Worm (Caenorhabditis elegans) whole organism, L1 larva: ENCODE data around the gene M163.1.
"Not testable (repeated sequence)": the region's sequence is repeated elsewhere in the genome, so short reads cannot be mapped to it uniquely, and the experiment has no call there.

Source experiments
- C04F5.9 ChIP-seq: sonication (generic microtip); optimal IDR thresholded peaks from 2 replicates; lab custom pipeline; 2016; ENCODE audit warnings: missing genetic modification characterization, missing compliant biosample characterization
- C16A3.4 ChIP-seq: fragments of 150-350 bp; optimal IDR thresholded peaks from 2 replicates; lab custom pipeline; 2014; ENCODE audit warnings: missing biosample characterization, missing genetic modification characterization
- alr-1 ChIP-seq: fragments of 200-800 bp; sonication (Bioruptor generic); optimal IDR thresholded peaks from 2 replicates; lab custom pipeline; 2018; ENCODE audit warnings: borderline replicate concordance, mild to moderate bottlenecking, missing genetic modification characterization, missing compliant biosample characterization
- aly-2 ChIP-seq: fragments of 150-350 bp; optimal IDR thresholded peaks from 2 replicates; lab custom pipeline; 2014; ENCODE audit warnings: missing biosample characterization, missing genetic modification characterization
- ama-1 ChIP-seq: fragments of 150-350 bp; optimal IDR thresholded peaks from 2 replicates; lab custom pipeline; 2014
- blmp-1 ChIP-seq: fragments of 150-350 bp; optimal IDR thresholded peaks from 2 replicates; lab custom pipeline; 2014; ENCODE audit warnings: missing biosample characterization, missing genetic modification characterization
- ceh-63 ChIP-seq: fragments of 200-800 bp; sonication (Bioruptor generic); optimal IDR thresholded peaks from 2 replicates; lab custom pipeline; 2018; ENCODE audit warnings: mild to moderate bottlenecking, missing genetic modification characterization, missing compliant biosample characterization
- ceh-82 ChIP-seq, 3 experiments: fragments of 150-350 bp in 1 of 3; sonication (generic microtip) in 2 of 3; optimal IDR thresholded peaks; 2 replicates each; lab custom pipeline; 2014 to 2017; ENCODE audit warnings: missing biosample characterization in 3 of 3, missing genetic modification characterization in 3 of 3
- ceh-88 ChIP-seq: fragments of 200-800 bp; sonication (Bioruptor generic); IDR thresholded peaks from 2 replicates; pipeline ENCODE4 v1.3.6; 2022; ENCODE audit warnings: missing genetic modification characterization, missing compliant biosample characterization
- ceh-90 ChIP-seq: sonication (generic microtip); optimal IDR thresholded peaks from 2 replicates; lab custom pipeline; 2016; ENCODE audit warnings: missing genetic modification characterization, missing compliant biosample characterization
- ces-1 ChIP-seq: fragments of 150-350 bp; optimal IDR thresholded peaks from 2 replicates; lab custom pipeline; 2014; ENCODE audit warnings: missing biosample characterization, missing genetic modification reagents, missing genetic modification characterization
- dsc-1 ChIP-seq: sonication (generic microtip); optimal IDR thresholded peaks from 2 replicates; lab custom pipeline; 2016; ENCODE audit warnings: mild to moderate bottlenecking, missing genetic modification characterization, missing compliant biosample characterization
- efl-1 ChIP-seq, 4 experiments: fragments of 150-350 bp; optimal IDR thresholded peaks in 3 of 4; peaks in 1 of 4; 1 replicate in 1 of 4; 2 replicates in 3 of 4; lab custom pipeline; 2014; ENCODE audit warnings: missing biosample characterization in 2 of 4, missing genetic modification characterization in 2 of 4, missing genetic modification reagents in 2 of 4
- egl-13 ChIP-seq: sonication (generic microtip); optimal IDR thresholded peaks from 2 replicates; lab custom pipeline; 2016; ENCODE audit warnings: missing genotype, missing genetic modification reagents, missing genetic modification characterization, missing compliant biosample characterization
- egl-27 ChIP-seq, 2 experiments: fragments of 150-350 bp in 1 of 2; sonication (generic microtip); optimal IDR thresholded peaks; 3 replicates each; lab custom pipeline; 2017 to 2018; ENCODE audit warnings: missing biosample characterization in 2 of 2, missing genetic modification characterization in 2 of 2, missing genetic modification reagents in 2 of 2
- elt-2 ChIP-seq: sonication (generic microtip); optimal IDR thresholded peaks from 2 replicates; lab custom pipeline; 2016; ENCODE audit warnings: missing genetic modification characterization, mild to moderate bottlenecking, inconsistent platforms, missing compliant biosample characterization, missing genetic modification reagents
- fos-1 ChIP-seq: fragments of 150-350 bp; optimal IDR thresholded peaks from 2 replicates; lab custom pipeline; 2014; ENCODE audit warnings: missing biosample characterization, missing genetic modification characterization
- grh-1 ChIP-seq: fragments of 200-800 bp; sonication (Bioruptor generic); IDR thresholded peaks from 2 replicates; pipeline ENCODE4 v1.3.6; 2022; ENCODE audit warnings: missing genetic modification reagents, missing genetic modification characterization, missing compliant biosample characterization
- hlh-4 ChIP-seq: sonication (generic microtip); optimal IDR thresholded peaks from 2 replicates; lab custom pipeline; 2016; ENCODE audit warnings: mild to moderate bottlenecking, missing genetic modification characterization, missing compliant biosample characterization
- hpl-2 ChIP-seq: fragments of 150-350 bp; optimal IDR thresholded peaks from 2 replicates; lab custom pipeline; 2014; ENCODE audit warnings: missing biosample characterization, missing genetic modification reagents, missing genetic modification characterization
- irx-1 ChIP-seq: sonication (generic microtip); optimal IDR thresholded peaks from 2 replicates; lab custom pipeline; 2016; ENCODE audit warnings: missing genetic modification characterization, missing compliant biosample characterization
- lin-13 ChIP-seq: fragments of 150-350 bp; optimal IDR thresholded peaks from 2 replicates; lab custom pipeline; 2014; ENCODE audit warnings: missing biosample characterization, missing genetic modification reagents, missing genetic modification characterization
- lin-15B ChIP-seq: fragments of 150-350 bp; sonication (generic microtip); optimal IDR thresholded peaks from 3 replicates; lab custom pipeline; 2014; ENCODE audit warnings: missing biosample characterization, missing genetic modification characterization
- lir-3 ChIP-seq: sonication (generic microtip); optimal IDR thresholded peaks from 2 replicates; lab custom pipeline; 2016; ENCODE audit warnings: mild to moderate bottlenecking, missing genetic modification characterization, moderate library complexity, missing compliant biosample characterization; ENCODE audit not compliant: poor library complexity
- lsy-2 ChIP-seq, 2 experiments: fragments of 150-350 bp; optimal IDR thresholded peaks; 2 replicates each; lab custom pipeline; 2014; ENCODE audit warnings: missing biosample characterization in 2 of 2, missing genetic modification characterization in 2 of 2
- nhr-11 ChIP-seq: fragments of 150-350 bp; optimal IDR thresholded peaks from 2 replicates; lab custom pipeline; 2014; ENCODE audit warnings: missing biosample characterization, missing genetic modification characterization
- nhr-20 ChIP-seq: sonication (generic microtip); optimal IDR thresholded peaks from 2 replicates; lab custom pipeline; 2016; ENCODE audit warnings: mild to moderate bottlenecking, missing genetic modification characterization, missing compliant biosample characterization
- nhr-47 ChIP-seq: sonication (generic microtip); optimal IDR thresholded peaks from 2 replicates; lab custom pipeline; 2016; ENCODE audit warnings: mild to moderate bottlenecking, missing genetic modification characterization, moderate library complexity, missing compliant biosample characterization
- nhr-77 ChIP-seq: fragments of 150-350 bp; optimal IDR thresholded peaks from 2 replicates; lab custom pipeline; 2014; ENCODE audit warnings: missing biosample characterization, missing genetic modification characterization
- nhr-84 ChIP-seq: sonication (generic microtip); optimal IDR thresholded peaks from 2 replicates; lab custom pipeline; 2017; ENCODE audit warnings: missing biosample characterization, missing genetic modification characterization
- nhr-90 ChIP-seq: sonication (generic microtip); optimal IDR thresholded peaks from 2 replicates; lab custom pipeline; 2016; ENCODE audit warnings: mild to moderate bottlenecking, missing genetic modification characterization, missing compliant biosample characterization; ENCODE audit not compliant: poor library complexity
- rnt-1 ChIP-seq: sonication (generic microtip); optimal IDR thresholded peaks from 2 replicates; lab custom pipeline; 2016; ENCODE audit warnings: mild to moderate bottlenecking, missing genetic modification characterization, moderate library complexity, missing compliant biosample characterization
- skn-1 ChIP-seq: fragments of 150-350 bp; optimal IDR thresholded peaks from 2 replicates; lab custom pipeline; 2014; ENCODE audit warnings: missing biosample characterization, missing genetic modification characterization
- snpc-4 ChIP-seq: fragments of 150-350 bp; optimal IDR thresholded peaks from 2 replicates; lab custom pipeline; 2014; ENCODE audit warnings: missing biosample characterization, missing genetic modification characterization
- snu-23 ChIP-seq: sonication (generic microtip); optimal IDR thresholded peaks from 2 replicates; lab custom pipeline; 2016; ENCODE audit warnings: missing genetic modification characterization, missing compliant biosample characterization
- swsn-7 ChIP-seq: sonication (generic microtip); optimal IDR thresholded peaks from 2 replicates; lab custom pipeline; 2016; ENCODE audit warnings: missing genetic modification characterization, missing compliant biosample characterization
- tbx-2 ChIP-seq: sonication (generic microtip); optimal IDR thresholded peaks from 2 replicates; lab custom pipeline; 2016; ENCODE audit warnings: missing genetic modification characterization, missing compliant biosample characterization
- tlp-1 ChIP-seq: fragments of 150-350 bp; optimal IDR thresholded peaks from 2 replicates; lab custom pipeline; 2014; ENCODE audit warnings: missing biosample characterization, missing genetic modification characterization
- unc-62 ChIP-seq: fragments of 150-350 bp; optimal IDR thresholded peaks from 2 replicates; lab custom pipeline; 2014; ENCODE audit warnings: missing biosample characterization, missing genetic modification reagents, missing genetic modification characterization
- unc-86 ChIP-seq: sonication (generic microtip); optimal IDR thresholded peaks from 2 replicates; lab custom pipeline; 2016; ENCODE audit warnings: missing genetic modification characterization, missing compliant biosample characterization
- unc-98 ChIP-seq: fragments of 200-800 bp; sonication (Bioruptor generic); IDR thresholded peaks from 2 replicates; pipeline ENCODE4 v1.3.6; 2022; ENCODE audit warnings: missing genetic modification characterization, missing compliant biosample characterization
- zip-4 ChIP-seq: fragments of 200-800 bp; sonication (Bioruptor generic); optimal IDR thresholded peaks from 2 replicates; lab custom pipeline; 2018; ENCODE audit warnings: mild to moderate bottlenecking, missing genetic modification characterization, moderate library complexity, missing compliant biosample characterization
- ztf-11 ChIP-seq, 2 experiments: sonication (generic microtip); optimal IDR thresholded peaks; 2 replicates each; lab custom pipeline; 2016 to 2017; ENCODE audit warnings: missing genetic modification characterization in 2 of 2, missing biosample characterization in 1 of 2, missing compliant biosample characterization in 1 of 2

M163.1 gene

ce11 chrX:14530107-14530506, 26.5 kb upstream of the M163.1 start, which contains the start of gene nspc-20:
Gene nspc-20, minus strand, starts transcription at chrX:14530207.
- no peak for TF ChIP-seq efl-1 (optimal IDR thresholded peaks at IDR 0.05; lab: Kevin White, UChicago)
- TF ChIP-seq efl-1 (GFP tag; optimal IDR thresholded peaks at IDR 0.05 in 1 of 2; lab: Kevin White, UChicago) = no peak
- TF ChIP-seq egl-27 (tag; optimal IDR thresholded peaks at IDR 0.05; lab: Kevin White, UChicago) = no peak

- not testable (repeated sequence) for TF ChIP-seq skn-1; rnt-1; irx-1 (tag; lab: Kevin White, UChicago)
Measured at ce11 chrX:14528399-14528798, 24.8 kb upstream of the M163.1 start, which contains the start of gene nspc-19. Gene nspc-19, plus strand, starts transcription at chrX:14528699.

- TF ChIP-seq efl-1 (optimal IDR thresholded peaks at IDR 0.05; lab: Kevin White, UChicago) (no peak), efl-1 (GFP tag; optimal IDR thresholded peaks at IDR 0.05 in 1 of 2; lab: Kevin White, UChicago) (peak in 1 of 2 experiments; percentile 1), tbx-2 (tag; lab: Kevin White, UChicago) (no peak)
Measured at ce11 chrX:14527559-14527958, 23.9 kb upstream of the M163.1 start, which contains the start of gene nspc-18. Gene nspc-18, minus strand, starts transcription at chrX:14527659.

- TF ChIP-seq blmp-1 (tag; lab: Kevin White, UChicago) (peak; percentile 60), ceh-63 (peak; percentile 99), lin-15B (tag; lab: Kevin White, UChicago) (peak; percentile 34), egl-13 (tag; lab: Kevin White, UChicago) (peak; percentile 99), lsy-2 (tag; optimal IDR thresholded peaks at IDR 0.05; lab: Kevin White, UChicago) (peak; percentile 95 to 96), nhr-47 (peak; percentile 100), snu-23 (GFP tag; lab: Kevin White, UChicago) (peak; percentile 100), nhr-11 (peak; percentile 98), lin-13 (GFP tag; lab: Kevin White, UChicago) (peak; percentile 94), dsc-1 (peak; percentile 100), C16A3.4 (tag; lab: Kevin White, UChicago) (peak; percentile 99), unc-86 (tag; lab: Kevin White, UChicago) (peak; percentile 97), ces-1 (GFP tag; lab: Kevin White, UChicago) (peak; percentile 95), lir-3 (tag; lab: Kevin White, UChicago) (peak; percentile 91), ztf-11 (tag; optimal IDR thresholded peaks at IDR 0.05; lab: Kevin White, UChicago) (peak; percentile 86 to 98), zip-4 (peak; percentile 97), snpc-4 (tag; lab: Kevin White, UChicago) (peak; percentile 94), C04F5.9 (peak; percentile 91), nhr-84 (tag; lab: Kevin White, UChicago) (no peak), unc-98 (GFP tag; lab: Robert Waterston, UW) (peak; percentile 93), rnt-1 (peak; percentile 99), elt-2 (tag; lab: Kevin White, UChicago) (peak; percentile 89), fos-1 (tag; lab: Kevin White, UChicago) (peak; percentile 98), ama-1 (no peak), alr-1 (tag; lab: Kevin White, UChicago) (no peak), egl-27 (tag; optimal IDR thresholded peaks at IDR 0.05; lab: Kevin White, UChicago) (peak; percentile 89 to 98), swsn-7 (tag; lab: Kevin White, UChicago) (peak; percentile 99), unc-62 (GFP tag; lab: Kevin White, UChicago) (peak; percentile 77), nhr-77 (tag; lab: Kevin White, UChicago) (peak; percentile 99), ceh-82 (tag; optimal IDR thresholded peaks at IDR 0.05; lab: Kevin White, UChicago) (peak; percentile 99 to 100 (median 100)), nhr-90 (tag; lab: Kevin White, UChicago) (peak; percentile 100), ceh-88 (GFP tag; lab: Robert Waterston, UW) (peak; percentile 97), nhr-20 (tag; lab: Kevin White, UChicago) (peak; percentile 98), hpl-2 (GFP tag; lab: Kevin White, UChicago) (peak; percentile 97), tlp-1 (tag; lab: Kevin White, UChicago) (peak; percentile 86), aly-2 (peak; percentile 95), hlh-4 (tag; lab: Kevin White, UChicago) (peak; percentile 23), grh-1 (GFP tag; lab: Robert Waterston, UW) (peak; percentile 97), ceh-90 (peak; percentile 32)
Measured at ce11 chrX:14525325-14526305, 22.0 kb upstream of the M163.1 start.
